Worm (Caenorhabditis elegans) whole organism, L3 larva: ENCODE data around the gene F20E11.7.

Experiments
- ZK546.5 ChIP-seq: sonication (generic microtip); optimal IDR thresholded peaks from 2 replicates; lab custom pipeline; 2017; ENCODE audit warnings: missing biosample characterization, missing genetic modification characterization
- aly-2 ChIP-seq: fragments of 150-350 bp; optimal IDR thresholded peaks from 2 replicates; lab custom pipeline; 2014; ENCODE audit warnings: missing biosample characterization, missing genetic modification characterization
- ama-1 ChIP-seq: fragments of 150-350 bp; optimal IDR thresholded peaks from 2 replicates; lab custom pipeline; 2018
- ceh-16 ChIP-seq: sonication (generic microtip); optimal IDR thresholded peaks from 2 replicates; lab custom pipeline; 2017; ENCODE audit warnings: missing biosample characterization, missing genetic modification characterization
- ceh-28 ChIP-seq: fragments of 150-350 bp; optimal IDR thresholded peaks from 2 replicates; lab custom pipeline; 2014; ENCODE audit warnings: missing biosample characterization, missing genetic modification reagents, missing genetic modification characterization
- ceh-82 ChIP-seq: fragments of 150-350 bp; optimal IDR thresholded peaks from 2 replicates; lab custom pipeline; 2014; ENCODE audit warnings: missing biosample characterization, missing genetic modification characterization
- daf-12 ChIP-seq: fragments of 150-350 bp; optimal IDR thresholded peaks from 2 replicates; lab custom pipeline; 2014; ENCODE audit warnings: missing biosample characterization, missing genetic modification reagents, missing genetic modification characterization
- egl-27 ChIP-seq: sonication (generic microtip); optimal IDR thresholded peaks from 4 replicates; lab custom pipeline; 2017; ENCODE audit warnings: missing biosample characterization, missing genetic modification reagents, missing genetic modification characterization
- egl-5 ChIP-seq: fragments of 150-350 bp; optimal IDR thresholded peaks from 2 replicates; lab custom pipeline; 2017; ENCODE audit warnings: missing biosample characterization, missing genetic modification reagents, missing genetic modification characterization, inconsistent platforms
- elt-1 ChIP-seq: fragments of 150-350 bp; optimal IDR thresholded peaks from 2 replicates; lab custom pipeline; 2014; ENCODE audit warnings: missing biosample characterization, missing genetic modification characterization
- elt-2 ChIP-seq: sonication (generic microtip); optimal IDR thresholded peaks from 2 replicates; lab custom pipeline; 2016; ENCODE audit warnings: missing genetic modification reagents, mild to moderate bottlenecking, missing genetic modification characterization, missing compliant biosample characterization
- eor-1 ChIP-seq, 2 experiments: fragments of 150-350 bp; optimal IDR thresholded peaks; 2 replicates each; lab custom pipeline; 2014 to 2018; ENCODE audit warnings: missing biosample characterization in 2 of 2, missing genetic modification characterization in 2 of 2
- fos-1 ChIP-seq: fragments of 150-350 bp; optimal IDR thresholded peaks from 2 replicates; lab custom pipeline; 2014; ENCODE audit warnings: missing biosample characterization, missing genetic modification characterization
- hmg-11 ChIP-seq: sonication (generic microtip); optimal IDR thresholded peaks from 2 replicates; lab custom pipeline; 2016; ENCODE audit warnings: missing genetic modification characterization, missing compliant biosample characterization
- jun-1 ChIP-seq: fragments of 150-350 bp; optimal IDR thresholded peaks from 2 replicates; lab custom pipeline; 2014; ENCODE audit warnings: missing biosample characterization, missing genetic modification reagents, missing genetic modification characterization
- lin-15B ChIP-seq: fragments of 150-350 bp; optimal IDR thresholded peaks from 2 replicates; lab custom pipeline; 2014; ENCODE audit warnings: missing biosample characterization, missing genetic modification characterization
- lin-39 ChIP-seq: fragments of 150-350 bp; optimal IDR thresholded peaks from 2 replicates; lab custom pipeline; 2018; ENCODE audit warnings: missing biosample characterization, missing genetic modification reagents, missing genetic modification characterization
- lsy-12 ChIP-seq: sonication (generic microtip); optimal IDR thresholded peaks from 2 replicates; lab custom pipeline; 2016; ENCODE audit warnings: mild to moderate bottlenecking, missing genetic modification characterization, missing compliant biosample characterization
- mdl-1 ChIP-seq: fragments of 150-350 bp; optimal IDR thresholded peaks from 2 replicates; lab custom pipeline; 2014; ENCODE audit warnings: missing biosample characterization, missing genetic modification characterization
- mml-1 ChIP-seq: fragments of 150-350 bp; sonication (generic microtip); optimal IDR thresholded peaks from 3 replicates; lab custom pipeline; 2014; ENCODE audit warnings: missing biosample characterization, missing genetic modification characterization
- nfya-1 ChIP-seq: sonication (generic microtip); optimal IDR thresholded peaks from 2 replicates; lab custom pipeline; 2017; ENCODE audit warnings: missing genetic modification characterization, mild to moderate bottlenecking, missing compliant biosample characterization, antibody characterized with exemption, moderate library complexity; ENCODE audit not compliant: insufficient read depth
- nhr-11 ChIP-seq: fragments of 150-350 bp; optimal IDR thresholded peaks from 2 replicates; lab custom pipeline; 2014; ENCODE audit warnings: missing biosample characterization, missing genetic modification characterization
- nhr-237 ChIP-seq: fragments of 150-350 bp; optimal IDR thresholded peaks from 2 replicates; lab custom pipeline; 2014; ENCODE audit warnings: missing biosample characterization, missing genetic modification characterization
- nhr-28 ChIP-seq: fragments of 150-350 bp; optimal IDR thresholded peaks from 2 replicates; lab custom pipeline; 2014; ENCODE audit warnings: missing biosample characterization, missing genetic modification characterization
- nhr-67 ChIP-seq: fragments of 150-350 bp; optimal IDR thresholded peaks from 2 replicates; lab custom pipeline; 2014; ENCODE audit warnings: missing biosample characterization, missing genetic modification characterization
- pha-4 ChIP-seq: fragments of 150-350 bp; optimal IDR thresholded peaks from 2 replicates; lab custom pipeline; 2014; ENCODE audit warnings: missing biosample characterization, missing genetic modification reagents, missing genetic modification characterization
- pqm-1 ChIP-seq: fragments of 150-350 bp; optimal IDR thresholded peaks from 2 replicates; lab custom pipeline; 2017; ENCODE audit warnings: missing biosample characterization, missing genetic modification characterization, inconsistent platforms
- skn-1 ChIP-seq: fragments of 150-350 bp; optimal IDR thresholded peaks from 2 replicates; lab custom pipeline; 2014; ENCODE audit warnings: missing biosample characterization, missing genetic modification characterization
- snpc-4 ChIP-seq: fragments of 150-350 bp; optimal IDR thresholded peaks from 2 replicates; lab custom pipeline; 2014; ENCODE audit warnings: missing biosample characterization, missing genetic modification characterization
- tbx-2 ChIP-seq: sonication (generic microtip); optimal IDR thresholded peaks from 2 replicates; lab custom pipeline; 2016; ENCODE audit warnings: mild to moderate bottlenecking, missing genetic modification characterization, missing compliant biosample characterization
- unc-62 ChIP-seq: fragments of 150-350 bp; sonication (generic microtip); optimal IDR thresholded peaks from 4 replicates; lab custom pipeline; 2014; ENCODE audit warnings: missing biosample characterization, missing genetic modification reagents, missing genetic modification characterization
- zag-1 ChIP-seq: fragments of 150-350 bp; optimal IDR thresholded peaks from 2 replicates; lab custom pipeline; 2014; ENCODE audit warnings: missing biosample characterization, missing genetic modification characterization
- ztf-11 ChIP-seq: fragments of 150-350 bp; optimal IDR thresholded peaks from 2 replicates; lab custom pipeline; 2014; ENCODE audit warnings: missing biosample characterization, missing genetic modification characterization
- ztf-4 ChIP-seq: fragments of 150-350 bp; optimal IDR thresholded peaks from 2 replicates; lab custom pipeline; 2014; ENCODE audit warnings: missing biosample characterization, missing genetic modification characterization

Gene F20E11.7

ce11 chrV:17473699-17474098 lies 9.3 kb downstream of the F20E11.7 start, which contains the start of gene srh-123:
Gene srh-123 (plus strand): TSS chrV:17473999.
- no peak for TF ChIP-seq daf-12 (tag; lab: Kevin White, UChicago)
- TF ChIP-seq lin-15B (tag; lab: Kevin White, UChicago), result no peak
- TF ChIP-seq skn-1 (tag; lab: Kevin White, UChicago), result no peak
- TF ChIP-seq snpc-4 (tag; lab: Kevin White, UChicago), result no peak
- no peak for TF ChIP-seq fos-1
- TF ChIP-seq ZK546.5 (tag; lab: Kevin White, UChicago), result no peak
- no peak for TF ChIP-seq mdl-1 (tag; lab: Kevin White, UChicago)
- TF ChIP-seq egl-27 (tag; lab: Kevin White, UChicago), result no peak
- no peak for TF ChIP-seq ztf-11 (tag; lab: Kevin White, UChicago)
- no peak for TF ChIP-seq nhr-28 (tag; lab: Kevin White, UChicago)
- TF ChIP-seq ceh-16 (tag; lab: Kevin White, UChicago), result no peak
- TF ChIP-seq nhr-237, result no peak
- TF ChIP-seq ztf-4 (tag; lab: Kevin White, UChicago), result no peak
- TF ChIP-seq pha-4 (tag; lab: Kevin White, UChicago), result no peak
- no peak for TF ChIP-seq jun-1 (tag; lab: Kevin White, UChicago)
- no peak for TF ChIP-seq ceh-28
- TF ChIP-seq unc-62 (GFP tag; lab: Kevin White, UChicago), result no peak

ce11 chrV:17476490-17476889 lies 12.1 kb downstream of the F20E11.7 start, which contains the start of gene srbc-61:
Gene srbc-61 (plus strand): TSS chrV:17476790.
- no peak for TF ChIP-seq snpc-4 (tag; lab: Kevin White, UChicago)

DNA sequence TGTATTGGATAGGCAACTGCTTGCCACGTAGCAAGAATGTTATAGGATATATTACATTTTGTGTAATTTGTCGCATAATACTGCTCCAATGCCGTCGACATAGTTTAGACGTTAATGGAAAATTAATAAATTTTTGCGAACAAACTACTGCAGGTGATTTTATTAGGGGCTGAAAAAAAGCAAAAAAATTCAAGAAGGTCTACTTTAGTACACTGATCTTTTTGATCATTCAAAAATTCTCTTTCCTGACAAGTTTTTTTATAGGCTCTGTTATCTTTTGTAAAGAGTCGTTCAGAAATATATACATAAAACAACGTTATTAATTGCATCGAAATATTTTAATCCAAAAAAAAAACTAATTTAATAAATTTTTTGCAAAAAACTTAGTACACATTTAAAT lies 20.7 kb downstream of the F20E11.7 start, which contains the start of gene srh-111:
Gene srh-111, minus strand, starts transcription at position 101 of the 400 bp plus-strand sequence.
- TF ChIP-seq elt-1 (tag; lab: Kevin White, UChicago) (no peak), lsy-12 (tag; lab: Kevin White, UChicago) (no peak), ZK546.5 (tag; lab: Kevin White, UChicago) (no peak), ceh-82 (tag; lab: Kevin White, UChicago) (no peak), nhr-67 (tag; lab: Kevin White, UChicago) (no peak), ama-1 (lab: Kevin White, UChicago) (no peak), hmg-11 (tag; lab: Kevin White, UChicago) (no peak), lin-39 (no peak), ceh-16 (tag; lab: Kevin White, UChicago) (no peak), egl-27 (tag; lab: Kevin White, UChicago) (no peak), snpc-4 (tag; lab: Kevin White, UChicago) (no peak), aly-2 (no peak), unc-62 (GFP tag; lab: Kevin White, UChicago) (no peak), eor-1 (tag; optimal IDR thresholded peaks at IDR 0.05; lab: Kevin White, UChicago) (no peak), skn-1 (tag; lab: Kevin White, UChicago) (no peak), tbx-2 (tag; lab: Kevin White, UChicago) (no peak)
- TF ChIP-seq, all 47 proteins: peak for 0

- TF ChIP-seq elt-1 (tag; lab: Kevin White, UChicago), result no peak
- TF ChIP-seq ceh-28, result no peak
- no peak for TF ChIP-seq snpc-4 (tag; lab: Kevin White, UChicago)
- no peak for TF ChIP-seq pqm-1
- no peak for TF ChIP-seq lin-39
- TF ChIP-seq egl-27 (tag; lab: Kevin White, UChicago), result no peak
- TF ChIP-seq mdl-1 (tag; lab: Kevin White, UChicago), result no peak
- no peak for TF ChIP-seq mml-1
- TF ChIP-seq zag-1 (tag; lab: Kevin White, UChicago), result no peak
- no peak for TF ChIP-seq tbx-2 (tag; lab: Kevin White, UChicago)
- TF ChIP-seq jun-1 (tag; lab: Kevin White, UChicago), result no peak
- no peak for TF ChIP-seq nhr-11 (tag; lab: Kevin White, UChicago)
- no peak for TF ChIP-seq egl-5
- no peak for TF ChIP-seq daf-12 (tag; lab: Kevin White, UChicago)
- TF ChIP-seq ztf-4 (tag; lab: Kevin White, UChicago), result no peak
- no peak for TF ChIP-seq nhr-237
- no peak for TF ChIP-seq eor-1 (tag; optimal IDR thresholded peaks at IDR 0.05; lab: Kevin White, UChicago)
- TF ChIP-seq nfya-1, result no peak
- no peak for TF ChIP-seq elt-2 (tag; lab: Kevin White, UChicago)
- TF ChIP-seq lin-15B (tag; lab: Kevin White, UChicago), result no peak
These were observed 21.7 kb downstream of the F20E11.7 start, which contains the start of gene scl-24 for ce11 chrV:17486034-17486433. Gene scl-24 (plus strand): TSS chrV:17486334.
